Worm (Caenorhabditis elegans) whole organism, late embryonic: Measurements from ENCODE around the gene tnt-4.

Experiments
- ahr-1 ChIP-seq: sonication (generic microtip); optimal IDR thresholded peaks from 2 replicates; lab custom pipeline; 2016; ENCODE audit warnings: missing genetic modification characterization, missing compliant biosample characterization
- ama-1 ChIP-seq: fragments of 150-350 bp; optimal IDR thresholded peaks from 2 replicates; lab custom pipeline; 2014
- hlh-30 ChIP-seq: sonication (generic microtip); optimal IDR thresholded peaks from 2 replicates; lab custom pipeline; 2017; ENCODE audit warnings: antibody characterized with exemption, missing genetic modification characterization, missing compliant biosample characterization; ENCODE audit not compliant: insufficient read depth
- nfya-1 ChIP-seq: sonication (generic microtip); optimal IDR thresholded peaks from 2 replicates; lab custom pipeline; 2017; ENCODE audit warnings: missing genetic modification characterization, mild to moderate bottlenecking, missing compliant biosample characterization, antibody characterized with exemption, moderate library complexity
- syd-9 ChIP-seq: sonication (generic microtip); optimal IDR thresholded peaks from 2 replicates; lab custom pipeline; 2016; ENCODE audit warnings: mild to moderate bottlenecking, missing genetic modification characterization, moderate library complexity, missing compliant biosample characterization

- no peak for TF ChIP-seq hlh-30
- TF ChIP-seq ahr-1 (tag; lab: Kevin White, UChicago), result no peak
- TF ChIP-seq syd-9 (tag; lab: Kevin White, UChicago), result no peak
- no peak for TF ChIP-seq ama-1 (lab: Kevin White, UChicago)
- no peak for TF ChIP-seq nfya-1 (tag; lab: Kevin White, UChicago)
Measured at ce11 chrV:2018689-2019088, 26.0 kb upstream of the tnt-4 start, which contains the start of gene F59A7.14.
